Fruit fly (Drosophila melanogaster) whole organism: ENCODE data around the gene smp-30.

Experiments used
- CG8478 ChIP-seq: fragments of >200 bp; optimal IDR thresholded peaks from 2 replicates; lab custom pipeline; 2018; ENCODE audit warnings: inconsistent platforms
- Dll ChIP-seq: fragments of >200 bp; optimal IDR thresholded peaks from 2 replicates; lab custom pipeline; 2017
- EcR ChIP-seq, 2 experiments: fragments of >200 bp; optimal IDR thresholded peaks; 2 replicates each; lab custom pipeline; 2017; ENCODE audit warnings: missing biosample characterization in 2 of 2, missing genetic modification characterization in 2 of 2, missing genetic modification reagents in 2 of 2
- pan ChIP-seq: fragments of >200 bp; optimal IDR thresholded peaks from 2 replicates; lab custom pipeline; 2017
- psq ChIP-seq: fragments of >200 bp; optimal IDR thresholded peaks from 2 replicates; lab custom pipeline; 2017
- usp ChIP-seq: fragments of >200 bp; optimal IDR thresholded peaks from 2 replicates; lab custom pipeline; 2017; ENCODE audit warnings: missing biosample characterization, missing genetic modification characterization, mixed read lengths

smp-30 gene

dm6 chr3R:14721942-14722939, 28.8 kb downstream of the smp-30 start:
- TF ChIP-seq Dll (lab: Kevin White, UChicago) (peak; percentile 72), psq (lab: Kevin White, UChicago) (no peak)

dm6 chr3R:14720885-14721284, 30.2 kb downstream of the smp-30 start:
- no peak for TF ChIP-seq pan (lab: Kevin White, UChicago)
- TF ChIP-seq CG8478: no peak

- TF ChIP-seq psq (lab: Kevin White, UChicago): no peak
These were observed 30.9 kb downstream of the smp-30 start for dm6 chr3R:14720130-14720529.

dm6 chr3R:14719380-14719779, 31.7 kb downstream of the smp-30 start:
- TF ChIP-seq psq (lab: Kevin White, UChicago): no peak
- no peak for TF ChIP-seq usp (GFP tag; lab: Kevin White, UChicago)
- no peak for TF ChIP-seq EcR (GFP tag; optimal IDR thresholded peaks at IDR 0.05; lab: Kevin White, UChicago)
- TF ChIP-seq Dll (lab: Kevin White, UChicago): no peak
- TF ChIP-seq CG8478: no peak
- TF ChIP-seq pan (lab: Kevin White, UChicago): no peak

dm6 chr3R:14717712-14718097, 33.3 kb downstream of the smp-30 start:
- TF ChIP-seq CG8478: no peak
- no peak for TF ChIP-seq Dll (lab: Kevin White, UChicago)
- no peak for TF ChIP-seq usp (GFP tag; lab: Kevin White, UChicago)
- TF ChIP-seq pan (lab: Kevin White, UChicago): no peak
- no peak for TF ChIP-seq psq (lab: Kevin White, UChicago)
- no peak for TF ChIP-seq EcR (GFP tag; optimal IDR thresholded peaks at IDR 0.05; lab: Kevin White, UChicago)

dm6 chr3R:14717076-14717711, 33.9 kb downstream of the smp-30 start:
- TF ChIP-seq psq (lab: Kevin White, UChicago) (no peak), EcR (GFP tag; optimal IDR thresholded peaks at IDR 0.05; lab: Kevin White, UChicago) (no peak), CG8478 (no peak), pan (lab: Kevin White, UChicago) (no peak), usp (GFP tag; lab: Kevin White, UChicago) (no peak), Dll (lab: Kevin White, UChicago) (no peak)

dm6 chr3R:14716188-14717075, 34.6 kb downstream of the smp-30 start:
- no peak for TF ChIP-seq CG8478
- TF ChIP-seq psq (lab: Kevin White, UChicago): no peak
- no peak for TF ChIP-seq Dll (lab: Kevin White, UChicago)
- TF ChIP-seq EcR (GFP tag; optimal IDR thresholded peaks at IDR 0.05; lab: Kevin White, UChicago): no peak
- no peak for TF ChIP-seq usp (GFP tag; lab: Kevin White, UChicago)
- no peak for TF ChIP-seq pan (lab: Kevin White, UChicago)

dm6 chr3R:14714904-14715588, 36.0 kb downstream of the smp-30 start:
- no peak for TF ChIP-seq usp (GFP tag; lab: Kevin White, UChicago)
- peak in 1 of 2 experiments; percentile 95 for TF ChIP-seq EcR (GFP tag; optimal IDR thresholded peaks at IDR 0.05; lab: Kevin White, UChicago)

dm6 chr3R:14714147-14714903, 36.7 kb downstream of the smp-30 start:
- TF ChIP-seq EcR (GFP tag; optimal IDR thresholded peaks at IDR 0.05; lab: Kevin White, UChicago): peak in 1 of 2 experiments; percentile 74
- no peak for TF ChIP-seq Dll (lab: Kevin White, UChicago)
- TF ChIP-seq psq (lab: Kevin White, UChicago): no peak
- TF ChIP-seq CG8478: peak; percentile 21

dm6 chr3R:14713776-14714146, 37.3 kb downstream of the smp-30 start:
- TF ChIP-seq usp (GFP tag; lab: Kevin White, UChicago): no peak
- TF ChIP-seq Dll (lab: Kevin White, UChicago): no peak
- TF ChIP-seq psq (lab: Kevin White, UChicago): no peak
- TF ChIP-seq EcR (GFP tag; optimal IDR thresholded peaks at IDR 0.05; lab: Kevin White, UChicago): no peak
- TF ChIP-seq pan (lab: Kevin White, UChicago): no peak
- TF ChIP-seq CG8478: no peak
